Fruit fly (Drosophila melanogaster) whole organism, embryonic: ENCODE data around the gene ppk13.

Experiments used
- Asciz ChIP-seq: fragments of 200-800 bp; sonication (Bioruptor generic); optimal IDR thresholded peaks from 2 replicates; lab custom pipeline; 2017; ENCODE audit warnings: missing biosample characterization, mild to moderate bottlenecking, missing genetic modification characterization, missing genetic modification reagents
- Bdp1 ChIP-seq: fragments of 200-800 bp; sonication (Bioruptor generic); optimal IDR thresholded peaks from 3 replicates; lab custom pipeline; 2016; ENCODE audit warnings: missing biosample characterization, missing genetic modification characterization
- CG10543 ChIP-seq: fragments of 200-800 bp; sonication (Bioruptor generic); optimal IDR thresholded peaks from 3 replicates; lab custom pipeline; 2017; ENCODE audit warnings: missing biosample characterization, mild to moderate bottlenecking, missing genetic modification characterization, moderate library complexity
- CG12104 ChIP-seq: fragments of 200-800 bp; sonication (Bioruptor generic); optimal IDR thresholded peaks from 3 replicates; lab custom pipeline; 2016; ENCODE audit warnings: missing biosample characterization, missing genetic modification characterization
- CG12219 ChIP-seq: fragments of 200-800 bp; sonication (Bioruptor generic); optimal IDR thresholded peaks from 3 replicates; lab custom pipeline; 2018; ENCODE audit warnings: missing biosample characterization, mild to moderate bottlenecking, missing genetic modification characterization
- CG12769 ChIP-seq: fragments of 200-800 bp; sonication (Bioruptor generic); optimal IDR thresholded peaks from 2 replicates; lab custom pipeline; 2019; ENCODE audit warnings: missing biosample characterization, mild to moderate bottlenecking, missing genetic modification characterization, moderate library complexity
- CG15696 ChIP-seq: fragments of 200-800 bp; sonication (Bioruptor generic); optimal IDR thresholded peaks from 2 replicates; lab custom pipeline; 2019; ENCODE audit warnings: missing biosample characterization, mild to moderate bottlenecking, missing genetic modification characterization, moderate library complexity
- CG1602 ChIP-seq: fragments of 200-800 bp; sonication (Bioruptor generic); optimal IDR thresholded peaks from 3 replicates; lab custom pipeline; 2016; ENCODE audit warnings: missing biosample characterization, missing genetic modification characterization
- CG34422 ChIP-seq: fragments of 200-800 bp; sonication (Bioruptor generic); IDR thresholded peaks from 3 replicates; pipeline ENCODE4 v1.3.6; 2022; ENCODE audit warnings: missing biosample characterization, missing genetic modification characterization
- CG4360 ChIP-seq: fragments of 200-800 bp; sonication (Bioruptor generic); IDR thresholded peaks from 2 replicates; pipeline ENCODE4 v1.3.6; 2022; ENCODE audit warnings: missing biosample characterization, missing genetic modification characterization
- CG4404 ChIP-seq: fragments of 200-800 bp; sonication (Bioruptor generic); IDR thresholded peaks from 2 replicates; pipeline ENCODE4 v1.3.6; 2022; ENCODE audit warnings: missing biosample characterization, missing genetic modification characterization
- CG6175 ChIP-seq: fragments of 200-800 bp; sonication (Bioruptor generic); IDR thresholded peaks from 3 replicates; pipeline ENCODE4 v1.3.6; 2022; ENCODE audit warnings: missing biosample characterization, missing genetic modification characterization
- CG6791 ChIP-seq: fragments of 200-800 bp; sonication (Bioruptor generic); IDR thresholded peaks from 3 replicates; pipeline ENCODE4 v1.3.6; 2022; ENCODE audit warnings: missing biosample characterization, missing genetic modification characterization; ENCODE audit not compliant: partially characterized antibody
- CG8290 ChIP-seq, 3 experiments: fragments of 200-800 bp; sonication (Bioruptor generic); optimal IDR thresholded peaks; 2 replicates each; lab custom pipeline; 2016 to 2019; ENCODE audit warnings: missing biosample characterization in 3 of 3, missing genetic modification characterization in 3 of 3, mild to moderate bottlenecking in 2 of 3, moderate library complexity in 1 of 3
- CG8924 ChIP-seq: fragments of 200-800 bp; optimal IDR thresholded peaks from 3 replicates; lab custom pipeline; 2019; ENCODE audit warnings: missing biosample characterization, mild to moderate bottlenecking, missing genetic modification characterization, moderate library complexity
- CrebB ChIP-seq: fragments of 200-800 bp; sonication (Bioruptor generic); optimal IDR thresholded peaks from 3 replicates; lab custom pipeline; 2018; ENCODE audit warnings: missing biosample characterization, mild to moderate bottlenecking, missing genetic modification characterization
- Drgx ChIP-seq: fragments of 200-800 bp; sonication (Bioruptor generic); IDR thresholded peaks from 2 replicates; pipeline ENCODE4 v1.3.6; 2022; ENCODE audit warnings: missing biosample characterization, missing genetic modification characterization
- HLH4C ChIP-seq: fragments of 200-800 bp; sonication (Bioruptor generic); IDR thresholded peaks from 3 replicates; pipeline ENCODE4 v1.3.6; 2022; ENCODE audit warnings: missing biosample characterization, missing genetic modification characterization; ENCODE audit not compliant: partially characterized antibody
- HmgZ ChIP-seq: fragments of 200-800 bp; sonication (Bioruptor generic); optimal IDR thresholded peaks from 2 replicates; lab custom pipeline; 2018; ENCODE audit warnings: missing biosample characterization, mild to moderate bottlenecking, missing genetic modification characterization
- Hr51 ChIP-seq, 2 experiments: fragments of 200-800 bp; sonication (Bioruptor generic); optimal IDR thresholded peaks; 2 replicates in 1 of 2; 3 replicates in 1 of 2; lab custom pipeline; 2016 to 2018; ENCODE audit warnings: missing biosample characterization in 2 of 2, missing genetic modification characterization in 2 of 2, mild to moderate bottlenecking in 1 of 2, moderate library complexity in 1 of 2
- Mes4 ChIP-seq: fragments of 200-800 bp; sonication (Bioruptor generic); optimal IDR thresholded peaks from 2 replicates; lab custom pipeline; 2016; ENCODE audit warnings: missing biosample characterization, missing genetic modification characterization
- Nf-YB ChIP-seq: fragments of 200-800 bp; sonication (Bioruptor generic); optimal IDR thresholded peaks from 3 replicates; lab custom pipeline; 2019; ENCODE audit warnings: missing biosample characterization, mild to moderate bottlenecking, missing genetic modification characterization, moderate library complexity
- Pdp1 ChIP-seq, 2 experiments: fragments of 200-800 bp; sonication (Bioruptor generic); optimal IDR thresholded peaks; 3 replicates each; lab custom pipeline; 2016; ENCODE audit warnings: missing biosample characterization in 2 of 2, missing genetic modification characterization in 2 of 2, mild to moderate bottlenecking in 1 of 2, moderate library complexity in 1 of 2
- Ssrp ChIP-seq: fragments of 200-800 bp; sonication (Bioruptor generic); optimal IDR thresholded peaks from 2 replicates; lab custom pipeline; 2018; ENCODE audit warnings: missing biosample characterization, mild to moderate bottlenecking, missing genetic modification characterization, moderate library complexity
- Trl ChIP-seq, 3 experiments: fragments of >200 bp in 2 of 3; fragments of 200-800 bp in 1 of 3; sonication (Bioruptor generic) in 1 of 3; optimal IDR thresholded peaks; 2 replicates in 1 of 3; 3 replicates in 2 of 3; lab custom pipeline; 2016 to 2017; ENCODE audit warnings: missing biosample characterization in 1 of 3, missing genetic modification characterization in 1 of 3
- ac ChIP-seq: fragments of 200-800 bp; sonication (Bioruptor generic); optimal IDR thresholded peaks from 3 replicates; lab custom pipeline; 2017; ENCODE audit warnings: missing biosample characterization, mild to moderate bottlenecking, missing genetic modification characterization
- amos ChIP-seq: fragments of 200-800 bp; sonication (Bioruptor generic); IDR thresholded peaks from 2 replicates; pipeline ENCODE4 v1.3.6; 2022; ENCODE audit warnings: missing biosample characterization, missing genetic modification characterization; ENCODE audit not compliant: partially characterized antibody
- ara ChIP-seq: fragments of 200-800 bp; sonication (Bioruptor generic); IDR thresholded peaks from 2 replicates; pipeline ENCODE4 v1.3.6; 2022; ENCODE audit warnings: missing biosample characterization, missing genetic modification characterization
- crp ChIP-seq, 2 experiments: fragments of 200-800 bp; sonication (Bioruptor generic); optimal IDR thresholded peaks; 2 replicates in 1 of 2; 3 replicates in 1 of 2; lab custom pipeline; 2017; ENCODE audit warnings: missing biosample characterization in 2 of 2, missing genetic modification characterization in 2 of 2, mild to moderate bottlenecking in 1 of 2, moderate library complexity in 1 of 2
- gem ChIP-seq: fragments of 200-800 bp; sonication (Bioruptor generic); optimal IDR thresholded peaks from 2 replicates; lab custom pipeline; 2019; ENCODE audit warnings: missing biosample characterization, mild to moderate bottlenecking, missing genetic modification characterization, moderate library complexity
- her ChIP-seq: fragments of 200-800 bp; sonication (Bioruptor generic); optimal IDR thresholded peaks from 2 replicates; lab custom pipeline; 2016; ENCODE audit warnings: missing biosample characterization, missing genetic modification characterization
- jumu ChIP-seq: fragments of 200-800 bp; sonication (Bioruptor generic); optimal IDR thresholded peaks from 3 replicates; lab custom pipeline; 2016; ENCODE audit warnings: missing biosample characterization, missing genetic modification characterization
- klu ChIP-seq: fragments of 200-800 bp; sonication (Bioruptor generic); IDR thresholded peaks from 2 replicates; pipeline ENCODE4 v1.3.6; 2022; ENCODE audit warnings: missing biosample characterization, missing genetic modification characterization
- maf-S ChIP-seq: fragments of 200-800 bp; sonication (Bioruptor generic); optimal IDR thresholded peaks from 2 replicates; lab custom pipeline; 2016; ENCODE audit warnings: missing biosample characterization, missing genetic modification characterization
- mld ChIP-seq: fragments of 200-800 bp; sonication (Bioruptor generic); IDR thresholded peaks from 3 replicates; pipeline ENCODE4 v1.3.6; 2022; ENCODE audit warnings: missing biosample characterization, missing genetic modification characterization; ENCODE audit not compliant: partially characterized antibody
- nmo ChIP-seq: fragments of 200-800 bp; sonication (Bioruptor generic); optimal IDR thresholded peaks from 2 replicates; lab custom pipeline; 2018; ENCODE audit warnings: missing biosample characterization, mild to moderate bottlenecking, missing genetic modification characterization, moderate library complexity
- pb ChIP-seq: fragments of 200-800 bp; sonication (Bioruptor generic); optimal IDR thresholded peaks from 3 replicates; lab custom pipeline; 2016; ENCODE audit warnings: missing biosample characterization, missing genetic modification characterization
- pho ChIP-seq: fragments of 200-800 bp; sonication (Bioruptor generic); optimal IDR thresholded peaks from 2 replicates; lab custom pipeline; 2016; ENCODE audit warnings: missing biosample characterization, missing genetic modification characterization
- pita ChIP-seq: fragments of 200-800 bp; sonication (Bioruptor generic); optimal IDR thresholded peaks from 2 replicates; lab custom pipeline; 2017; ENCODE audit warnings: missing biosample characterization, mild to moderate bottlenecking, missing genetic modification characterization
- pros ChIP-seq: fragments of 200-800 bp; sonication (Bioruptor generic); optimal IDR thresholded peaks from 3 replicates; lab custom pipeline; 2019; ENCODE audit warnings: missing biosample characterization, mild to moderate bottlenecking, missing genetic modification characterization, moderate library complexity
- psq ChIP-seq: fragments of 200-800 bp; sonication (Bioruptor generic); optimal IDR thresholded peaks from 2 replicates; lab custom pipeline; 2017; ENCODE audit warnings: missing biosample characterization, missing genetic modification characterization
- sima ChIP-seq: fragments of 200-800 bp; sonication (Bioruptor generic); optimal IDR thresholded peaks from 2 replicates; lab custom pipeline; 2016; ENCODE audit warnings: missing biosample characterization, missing genetic modification characterization
- tna ChIP-seq: fragments of 200-800 bp; sonication (Bioruptor generic); IDR thresholded peaks from 2 replicates; pipeline ENCODE4 v1.3.6; 2022; ENCODE audit warnings: missing biosample characterization, missing genetic modification characterization; ENCODE audit not compliant: partially characterized antibody
- twi ChIP-seq: fragments of 200-800 bp; optimal IDR thresholded peaks from 2 replicates; lab custom pipeline; 2019; ENCODE audit warnings: missing biosample characterization, mild to moderate bottlenecking, missing genetic modification characterization, moderate library complexity
- unpg ChIP-seq: fragments of 200-800 bp; sonication (Bioruptor generic); optimal IDR thresholded peaks from 3 replicates; lab custom pipeline; 2018; ENCODE audit warnings: missing biosample characterization, mild to moderate bottlenecking, missing genetic modification characterization, moderate library complexity
- z ChIP-seq: fragments of 200-800 bp; sonication (Bioruptor generic); IDR thresholded peaks from 3 replicates; pipeline ENCODE4 v1.3.6; 2022; ENCODE audit warnings: missing biosample characterization, missing genetic modification characterization

The ppk13 gene

dm6 chr2L:21107651-21108489 lies 19.3 kb upstream of the ppk13 start (continued):
- peak; percentile 31; the same call in 1 of the 2 replicates for TF ChIP-seq tna
- no peak for TF ChIP-seq CG12104
- TF ChIP-seq CG12219 (GFP tag; lab: Kevin White, UChicago): no peak
- no peak for TF ChIP-seq Bdp1 (GFP tag; lab: Kevin White, UChicago)
- no peak for TF ChIP-seq ara (GFP tag; lab: Robert Waterston, UW)
- TF ChIP-seq CrebB (tag; lab: Kevin White, UChicago): no peak

dm6 chr2L:21105127-21105526 lies 16.6 kb upstream of the ppk13 start:
- TF ChIP-seq sima (GFP tag; lab: Kevin White, UChicago): no peak
- no peak for TF ChIP-seq CG10543 (GFP tag; lab: Kevin White, UChicago)
- no peak for TF ChIP-seq z (GFP tag; lab: Robert Waterston, UW)
- no peak for TF ChIP-seq HmgZ (tag; lab: Kevin White, UChicago)
- no peak for TF ChIP-seq CG15696 (tag; lab: Kevin White, UChicago)
- no peak for TF ChIP-seq maf-S
- TF ChIP-seq CG4360 (GFP tag; lab: Robert Waterston, UW): peak; percentile 75
- no peak for TF ChIP-seq CG6791
- no peak for TF ChIP-seq HLH4C (GFP tag; lab: Robert Waterston, UW)
- peak; percentile 25 for TF ChIP-seq pros
- TF ChIP-seq mld: no peak
- peak; percentile 82 for TF ChIP-seq twi (tag; lab: Kevin White, UChicago)
- TF ChIP-seq CG34422 (GFP tag; lab: Robert Waterston, UW): peak; percentile 27; the same call in 1 of the 3 replicates
- TF ChIP-seq her (GFP tag; lab: Kevin White, UChicago): no peak
- no peak for TF ChIP-seq Nf-YB (GFP tag; lab: Kevin White, UChicago)
- 0 out of 2 replicates have a peak, but pooled peaks have one; percentile 7 for TF ChIP-seq amos
- no peak for TF ChIP-seq Asciz (GFP tag; lab: Kevin White, UChicago)
- no peak for TF ChIP-seq CG8290 (GFP tag; optimal IDR thresholded peaks at IDR 0.05; lab: Kevin White, UChicago)
- TF ChIP-seq CG8290 (tag; optimal IDR thresholded peaks at IDR 0.05; lab: Kevin White, UChicago): peak in 1 of 2 experiments; percentile 52
- TF ChIP-seq Trl (optimal IDR thresholded peaks at IDR 0.05; lab: Kevin White, UChicago): peak; percentile 19 to 20
- TF ChIP-seq Trl (GFP tag; optimal IDR thresholded peaks at IDR 0.05; lab: Kevin White, UChicago): no peak
- TF ChIP-seq Mes4 (GFP tag; lab: Kevin White, UChicago): no peak
- TF ChIP-seq unpg: no peak
- TF ChIP-seq nmo: no peak
- no peak for TF ChIP-seq klu (GFP tag; lab: Robert Waterston, UW)
- TF ChIP-seq CG1602: no peak
- peak; percentile 7 for TF ChIP-seq CG8924
- no peak for TF ChIP-seq psq (GFP tag; lab: Kevin White, UChicago)
- no peak for TF ChIP-seq pita (GFP tag; lab: Kevin White, UChicago)
- TF ChIP-seq crp (GFP tag; optimal IDR thresholded peaks at IDR 0.05; lab: Kevin White, UChicago): peak in 1 of 2 experiments; percentile 54
- no peak for TF ChIP-seq CG6175 (GFP tag; lab: Robert Waterston, UW)
- no peak for TF ChIP-seq Drgx (GFP tag; lab: Robert Waterston, UW)
- TF ChIP-seq ac (GFP tag; lab: Kevin White, UChicago): peak; percentile 44
- TF ChIP-seq CG12769 (tag; lab: Kevin White, UChicago): no peak
- no peak for TF ChIP-seq Hr51 (GFP tag; optimal IDR thresholded peaks at IDR 0.05; lab: Kevin White, UChicago)
- TF ChIP-seq jumu (GFP tag; lab: Kevin White, UChicago): no peak
- TF ChIP-seq Ssrp (tag; lab: Kevin White, UChicago): no peak
- peak in 1 of 2 experiments; percentile 13 for TF ChIP-seq Pdp1 (GFP tag; optimal IDR thresholded peaks at IDR 0.05; lab: Kevin White, UChicago)
- no peak for TF ChIP-seq pb (GFP tag; lab: Kevin White, UChicago)
- TF ChIP-seq gem (tag; lab: Kevin White, UChicago): no peak
- no peak for TF ChIP-seq pho (GFP tag; lab: Kevin White, UChicago)
- TF ChIP-seq CG4404 (GFP tag; lab: Robert Waterston, UW): no peak
